Worm (Caenorhabditis elegans): ENCODE results near the gene pen-2.

- TF ChIP-seq unc-62 (GFP tag; optimal IDR thresholded peaks at IDR 0.05) (no peak), egl-27 (tag; optimal IDR thresholded peaks at IDR 0.05) (no peak), dmd-4 (tag; optimal IDR thresholded peaks at IDR 0.05) (no peak), ama-1 (optimal IDR thresholded peaks at IDR 0.05) (no peak), skn-1 (tag; optimal IDR thresholded peaks at IDR 0.05) (no peak), nhr-12 (tag; optimal IDR thresholded peaks at IDR 0.05) (no peak)
These were observed 49.6 kb downstream of the pen-2 start for ce11 chrIII:11392740-11393139.

Measured in whole organism, L2 larva.